Worm (Caenorhabditis elegans) whole organism, L2 larva: ENCODE results near the gene nhr-232.

Experiments used
- ZK546.5 ChIP-seq: sonication (generic microtip); optimal IDR thresholded peaks from 2 replicates; lab custom pipeline; 2017; ENCODE audit warnings: missing biosample characterization, missing genetic modification characterization
- ama-1 ChIP-seq: fragments of 150-350 bp; optimal IDR thresholded peaks from 2 replicates; lab custom pipeline; 2018; ENCODE audit warnings: inconsistent platforms
- ceh-82 ChIP-seq: fragments of 150-350 bp; optimal IDR thresholded peaks from 2 replicates; lab custom pipeline; 2014; ENCODE audit warnings: missing biosample characterization, missing genetic modification characterization
- gmeb-1 ChIP-seq: fragments of 150-350 bp; optimal IDR thresholded peaks from 2 replicates; lab custom pipeline; 2014; ENCODE audit warnings: missing biosample characterization, missing genetic modification characterization
- snpc-4 ChIP-seq: fragments of 150-350 bp; optimal IDR thresholded peaks from 2 replicates; lab custom pipeline; 2014; ENCODE audit warnings: missing biosample characterization, missing genetic modification characterization

- TF ChIP-seq ama-1 (lab: Kevin White, UChicago) (no peak), ZK546.5 (tag; lab: Kevin White, UChicago) (no peak), snpc-4 (tag; lab: Kevin White, UChicago) (no peak), ceh-82 (tag; lab: Kevin White, UChicago) (no peak), gmeb-1 (no peak)
Measured at ce11 chrV:10307283-10307682, 51.3 kb downstream of the nhr-232 start, which contains the start of gene che-12.
